Fruit fly (Drosophila melanogaster): Measurements from ENCODE around the gene mRpL38.
A peak's percentile ranks its signal among the peaks of the same experiment; 100 is the strongest.

Gene mRpL38

dm6 chrX:14208426-14209208, 17.5 kb upstream of the mRpL38 start (continued):
- TF ChIP-seq CG17912 (GFP tag; optimal IDR thresholded peaks at IDR 0.05) (no peak), prd (optimal IDR thresholded peaks at IDR 0.05) (no peak), prd (GFP tag; IDR thresholded peaks at IDR 0.05) (peak; percentile 17; the same call in 1 of the 3 replicates), GATAe (GFP tag; conservative IDR thresholded peaks at IDR 0.05) (peak; percentile 88), CG4424 (GFP tag; optimal IDR thresholded peaks at IDR 0.05) (peak; percentile 59), Myb (GFP tag; optimal IDR thresholded peaks at IDR 0.05) (peak; percentile 1), PHDP (tag; optimal IDR thresholded peaks at IDR 0.05) (peak; percentile 63), Oli (tag; optimal IDR thresholded peaks at IDR 0.05) (peak; percentile 65), CG5180 (GFP tag; optimal IDR thresholded peaks at IDR 0.05) (peak; percentile 69), en (GFP tag; optimal IDR thresholded peaks at IDR 0.05) (peak; percentile 21), unpg (GFP tag; optimal IDR thresholded peaks at IDR 0.05) (peak; percentile 73), hkb (optimal IDR thresholded peaks at IDR 0.05) (no peak), hkb (GFP tag; IDR thresholded peaks at IDR 0.05) (peak; percentile 82), CG9437 (GFP tag; optimal IDR thresholded peaks at IDR 0.05) (peak; percentile 55), oc (tag; optimal IDR thresholded peaks at IDR 0.05) (no peak), dmrt11E (tag; optimal IDR thresholded peaks at IDR 0.05) (peak; percentile 71), CG11398 (GFP tag; optimal IDR thresholded peaks at IDR 0.05) (peak; percentile 9), sisA (GFP tag; IDR thresholded peaks at IDR 0.05) (no peak; the same call in 1 of the 2 replicates), CG9215 (GFP tag; IDR thresholded peaks at IDR 0.05) (no peak), Camta (GFP tag; optimal IDR thresholded peaks at IDR 0.05) (peak; percentile 5), CG4707 (GFP tag; optimal IDR thresholded peaks at IDR 0.05) (peak; percentile 52), sens (GFP tag) (peak; percentile 93), CG15696 (tag; optimal IDR thresholded peaks at IDR 0.05) (peak; percentile 57), CG2875 (GFP tag; optimal IDR thresholded peaks at IDR 0.05) (peak; percentile 19), sim (GFP tag; IDR thresholded peaks at IDR 0.05) (peak; percentile 49; the same call in 1 of the 2 replicates), tio (GFP tag; optimal IDR thresholded peaks at IDR 0.05) (peak; percentile 1), CG16779 (GFP tag; IDR thresholded peaks at IDR 0.05) (no peak), slbo (GFP tag; IDR thresholded peaks at IDR 0.05) (peak; percentile 24; the same call in 1 of the 2 replicates), ase (GFP tag; IDR thresholded peaks at IDR 0.05) (0 out of 3 replicates have a peak, but pooled peaks have one; percentile 56), CG18011 (GFP tag; optimal IDR thresholded peaks at IDR 0.05) (no peak), CG11695 (GFP tag; IDR thresholded peaks at IDR 0.05) (peak; percentile 69; the same call in 2 of the 3 replicates), CG7987 (GFP tag; optimal IDR thresholded peaks at IDR 0.05) (no peak), eyg (GFP tag; optimal IDR thresholded peaks at IDR 0.05) (no peak), Sox102F (GFP tag; optimal IDR thresholded peaks at IDR 0.05) (peak; percentile 62), CG10959 (GFP tag; IDR thresholded peaks at IDR 0.05) (peak; percentile 29; the same call in 1 of the 2 replicates), CG13424 (tag; optimal IDR thresholded peaks at IDR 0.05) (peak; percentile 65), HLHmδ (GFP tag; optimal IDR thresholded peaks at IDR 0.05) (peak; percentile 59), CG16815 (GFP tag; optimal IDR thresholded peaks at IDR 0.05) (no peak), CG32767 (GFP tag; IDR thresholded peaks at IDR 0.05) (peak; percentile 61; the same call in 1 of the 2 replicates), twi (tag; optimal IDR thresholded peaks at IDR 0.05) (no peak), CG10462 (GFP tag; optimal IDR thresholded peaks at IDR 0.05) (no peak), yki (optimal IDR thresholded peaks at IDR 0.05) (no peak), CG8765 (GFP tag; IDR thresholded peaks at IDR 0.05) (no peak), Rx (GFP tag; IDR thresholded peaks at IDR 0.05) (no peak), Deaf1 (tag; optimal IDR thresholded peaks at IDR 0.05) (peak; percentile 17), CkIIα-i1 (GFP tag; IDR thresholded peaks at IDR 0.05) (no peak), CG18262 (tag; optimal IDR thresholded peaks at IDR 0.05) (peak; percentile 67), sr (GFP tag; IDR thresholded peaks at IDR 0.05) (no peak), mirr (GFP tag; optimal IDR thresholded peaks at IDR 0.05) (no peak), Hr78 (GFP tag; optimal IDR thresholded peaks at IDR 0.05) (peak in 1 of 2 experiments; percentile 0)

Measured in whole organism, embryonic.